Worm (Caenorhabditis elegans) whole organism, L2 larva: ENCODE data around the gene nspb-8.

Source experiments
- C34F6.9 ChIP-seq: fragments of 150-350 bp; optimal IDR thresholded peaks from 2 replicates; lab custom pipeline; 2014; ENCODE audit warnings: missing biosample characterization, missing genetic modification characterization
- F13H6.1 ChIP-seq: sonication (generic microtip); optimal IDR thresholded peaks from 2 replicates; lab custom pipeline; 2016; ENCODE audit warnings: missing genetic modification characterization, missing compliant biosample characterization
- R02D3.7 ChIP-seq: fragments of 150-350 bp; optimal IDR thresholded peaks from 2 replicates; lab custom pipeline; 2014; ENCODE audit warnings: missing biosample characterization, missing genetic modification characterization
- ZK546.5 ChIP-seq: sonication (generic microtip); optimal IDR thresholded peaks from 2 replicates; lab custom pipeline; 2017; ENCODE audit warnings: missing biosample characterization, missing genetic modification characterization
- aly-2 ChIP-seq: fragments of 150-350 bp; optimal IDR thresholded peaks from 2 replicates; lab custom pipeline; 2014; ENCODE audit warnings: missing biosample characterization, missing genetic modification characterization
- ama-1 ChIP-seq: fragments of 150-350 bp; optimal IDR thresholded peaks from 2 replicates; lab custom pipeline; 2018; ENCODE audit warnings: inconsistent platforms
- blmp-1 ChIP-seq: sonication (generic microtip); optimal IDR thresholded peaks from 2 replicates; lab custom pipeline; 2017; ENCODE audit warnings: missing genetic modification characterization, mild to moderate bottlenecking, missing compliant biosample characterization, antibody characterized with exemption, moderate library complexity; ENCODE audit not compliant: insufficient read depth
- ceh-82 ChIP-seq: fragments of 150-350 bp; optimal IDR thresholded peaks from 2 replicates; lab custom pipeline; 2014; ENCODE audit warnings: missing biosample characterization, missing genetic modification characterization
- dmd-4 ChIP-seq: sonication (generic microtip); optimal IDR thresholded peaks from 2 replicates; lab custom pipeline; 2017; ENCODE audit warnings: missing biosample characterization, missing genetic modification characterization
- elt-1 ChIP-seq: fragments of 150-350 bp; optimal IDR thresholded peaks from 2 replicates; lab custom pipeline; 2014; ENCODE audit warnings: missing biosample characterization, missing genetic modification characterization
- fos-1 ChIP-seq: fragments of 150-350 bp; optimal IDR thresholded peaks from 2 replicates; lab custom pipeline; 2014; ENCODE audit warnings: missing biosample characterization, missing genetic modification characterization
- gmeb-1 ChIP-seq: fragments of 150-350 bp; optimal IDR thresholded peaks from 2 replicates; lab custom pipeline; 2014; ENCODE audit warnings: missing biosample characterization, missing genetic modification characterization
- lin-11 ChIP-seq: fragments of 150-350 bp; sonication (generic microtip); optimal IDR thresholded peaks from 2 replicates; lab custom pipeline; 2014; ENCODE audit warnings: missing biosample characterization, missing genetic modification characterization, inconsistent platforms, mixed read lengths
- lin-13 ChIP-seq: fragments of 150-350 bp; optimal IDR thresholded peaks from 2 replicates; lab custom pipeline; 2014; ENCODE audit warnings: missing biosample characterization, missing genetic modification reagents, missing genetic modification characterization
- lin-39 ChIP-seq: fragments of 150-350 bp; optimal IDR thresholded peaks from 2 replicates; lab custom pipeline; 2014; ENCODE audit warnings: missing biosample characterization, missing genetic modification reagents, missing genetic modification characterization
- lsy-2 ChIP-seq, 2 experiments: fragments of 150-350 bp in 1 of 2; sonication (generic microtip) in 1 of 2; optimal IDR thresholded peaks; 2 replicates each; lab custom pipeline; 2014 to 2017; ENCODE audit warnings: missing biosample characterization in 2 of 2, missing genetic modification characterization in 2 of 2
- mab-5 ChIP-seq: fragments of 150-350 bp; optimal IDR thresholded peaks from 2 replicates; lab custom pipeline; 2014; ENCODE audit warnings: missing biosample characterization, missing genetic modification characterization
- mbf-1 ChIP-seq: sonication (generic microtip); optimal IDR thresholded peaks from 2 replicates; lab custom pipeline; 2017; ENCODE audit warnings: missing biosample characterization, missing genetic modification characterization
- nhr-10 ChIP-seq: sonication (generic microtip); optimal IDR thresholded peaks from 2 replicates; lab custom pipeline; 2017; ENCODE audit warnings: missing biosample characterization, missing genetic modification characterization
- nhr-129 ChIP-seq: fragments of 150-350 bp; optimal IDR thresholded peaks from 2 replicates; lab custom pipeline; 2014; ENCODE audit warnings: missing biosample characterization, missing genetic modification characterization
- nhr-21 ChIP-seq: fragments of 150-350 bp; optimal IDR thresholded peaks from 2 replicates; lab custom pipeline; 2014; ENCODE audit warnings: missing biosample characterization, missing genetic modification characterization
- nhr-23 ChIP-seq: fragments of 150-350 bp; optimal IDR thresholded peaks from 2 replicates; lab custom pipeline; 2014; ENCODE audit warnings: missing biosample characterization, missing genetic modification reagents, missing genetic modification characterization
- nhr-237 ChIP-seq: fragments of 150-350 bp; optimal IDR thresholded peaks from 2 replicates; lab custom pipeline; 2014; ENCODE audit warnings: missing biosample characterization, missing genetic modification characterization
- nhr-6 ChIP-seq: fragments of 150-350 bp; optimal IDR thresholded peaks from 2 replicates; lab custom pipeline; 2014; ENCODE audit warnings: missing biosample characterization, missing genetic modification characterization
- sem-4 ChIP-seq: fragments of 150-350 bp; optimal IDR thresholded peaks from 2 replicates; lab custom pipeline; 2014; ENCODE audit warnings: missing biosample characterization, missing genetic modification reagents, missing genetic modification characterization
- skn-1 ChIP-seq: sonication (generic microtip); optimal IDR thresholded peaks from 2 replicates; lab custom pipeline; 2017; ENCODE audit warnings: missing biosample characterization, missing genetic modification characterization
- sma-3 ChIP-seq: sonication (generic microtip); optimal IDR thresholded peaks from 2 replicates; lab custom pipeline; 2016; ENCODE audit warnings: missing genetic modification reagents, missing genetic modification characterization, missing compliant biosample characterization
- snpc-4 ChIP-seq: fragments of 150-350 bp; optimal IDR thresholded peaks from 2 replicates; lab custom pipeline; 2014; ENCODE audit warnings: missing biosample characterization, missing genetic modification characterization
- unc-39 ChIP-seq: fragments of 150-350 bp; optimal IDR thresholded peaks from 2 replicates; lab custom pipeline; 2014; ENCODE audit warnings: missing biosample characterization, missing genetic modification characterization
- unc-55 ChIP-seq: fragments of 150-350 bp; sonication (generic microtip); optimal IDR thresholded peaks from 3 replicates; lab custom pipeline; 2014; ENCODE audit warnings: missing biosample characterization, missing genetic modification reagents, missing genetic modification characterization
- zag-1 ChIP-seq: fragments of 150-350 bp; optimal IDR thresholded peaks from 2 replicates; lab custom pipeline; 2014; ENCODE audit warnings: missing biosample characterization, missing genetic modification characterization
- ztf-1 ChIP-seq: fragments of 200-800 bp; sonication (Bioruptor generic); conservative IDR thresholded peaks from 2 replicates; pipeline ENCODE4 v1.3.6; 2022; ENCODE audit warnings: missing genetic modification characterization, missing compliant biosample characterization
- ztf-11 ChIP-seq: sonication (generic microtip); optimal IDR thresholded peaks from 2 replicates; lab custom pipeline; 2017; ENCODE audit warnings: missing biosample characterization, missing genetic modification characterization
- ztf-4 ChIP-seq: fragments of 150-350 bp; optimal IDR thresholded peaks from 2 replicates; lab custom pipeline; 2014; ENCODE audit warnings: missing biosample characterization, missing genetic modification characterization

The nspb-8 gene

ce11 chrII:14611307-14611706 lies 30.9 kb upstream of the nspb-8 start:
- TF ChIP-seq gmeb-1 (no peak), elt-1 (no peak), R02D3.7 (tag; lab: Kevin White, UChicago) (no peak), ztf-1 (GFP tag; lab: Robert Waterston, UW) (no peak), snpc-4 (tag; lab: Kevin White, UChicago) (no peak), skn-1 (tag; lab: Kevin White, UChicago) (no peak), nhr-21 (tag; lab: Kevin White, UChicago) (no peak)

- TF ChIP-seq lin-11 (tag; lab: Kevin White, UChicago), result no peak
- TF ChIP-seq nhr-6 (tag; lab: Kevin White, UChicago), result no peak
- TF ChIP-seq zag-1 (tag; lab: Kevin White, UChicago), result no peak
- no peak for TF ChIP-seq aly-2 (tag; lab: Kevin White, UChicago)
- no peak for TF ChIP-seq sma-3
- TF ChIP-seq mab-5 (tag; lab: Kevin White, UChicago), result no peak
- TF ChIP-seq ama-1 (lab: Kevin White, UChicago), result peak; percentile 67
- peak; percentile 60 for TF ChIP-seq blmp-1 (tag; lab: Kevin White, UChicago)
- TF ChIP-seq unc-55 (GFP tag; lab: Kevin White, UChicago), result no peak
- no peak for TF ChIP-seq elt-1
- TF ChIP-seq unc-39 (tag; lab: Kevin White, UChicago), result no peak
- peak in 1 of 2 experiments; percentile 7 for TF ChIP-seq lsy-2 (tag; optimal IDR thresholded peaks at IDR 0.05; lab: Kevin White, UChicago)
- TF ChIP-seq nhr-129 (tag; lab: Kevin White, UChicago), result peak; percentile 2
- TF ChIP-seq F13H6.1, result no peak
- no peak for TF ChIP-seq R02D3.7 (tag; lab: Kevin White, UChicago)
- TF ChIP-seq ceh-82 (tag; lab: Kevin White, UChicago), result no peak
- no peak for TF ChIP-seq lin-39 (tag; lab: Kevin White, UChicago)
- peak; percentile 24 for TF ChIP-seq nhr-21 (tag; lab: Kevin White, UChicago)
These were observed 30.2 kb upstream of the nspb-8 start for ce11 chrII:14610492-14611142.

DNA sequence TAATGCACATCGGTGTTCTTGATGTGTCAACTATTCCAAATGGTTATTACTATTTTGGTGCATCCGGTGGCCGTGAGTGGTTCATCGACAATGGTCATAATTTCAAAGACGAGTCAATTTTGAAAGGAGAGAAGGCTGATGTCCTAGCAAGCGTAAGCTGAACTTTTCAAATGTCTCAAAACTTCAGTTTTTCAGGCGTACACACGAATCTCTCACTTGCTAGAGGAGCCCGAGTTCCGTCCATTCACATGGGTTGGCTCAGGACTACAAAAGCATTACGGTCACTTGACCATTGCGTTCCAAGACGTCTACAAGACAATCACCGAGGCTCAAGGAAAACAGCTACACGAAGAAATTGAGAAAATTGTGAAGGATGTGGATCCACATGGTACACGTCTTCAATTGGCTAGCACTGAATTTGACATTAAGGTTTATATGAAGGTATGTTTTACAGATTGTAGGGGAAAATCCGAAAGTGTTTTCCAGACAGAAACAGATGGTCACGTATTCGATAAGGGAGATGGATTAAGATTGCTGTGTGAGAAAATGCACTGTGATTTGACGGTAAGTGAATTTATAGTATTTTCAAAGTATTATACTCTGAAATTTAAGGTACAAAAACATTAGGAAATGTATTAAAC lies 29.0 kb upstream of the nspb-8 start:
- TF ChIP-seq nhr-23 (tag; lab: Kevin White, UChicago) (no peak), C34F6.9 (tag; lab: Kevin White, UChicago) (no peak), ama-1 (lab: Kevin White, UChicago) (peak; percentile 1), lin-13 (GFP tag; lab: Kevin White, UChicago) (no peak)

DNA sequence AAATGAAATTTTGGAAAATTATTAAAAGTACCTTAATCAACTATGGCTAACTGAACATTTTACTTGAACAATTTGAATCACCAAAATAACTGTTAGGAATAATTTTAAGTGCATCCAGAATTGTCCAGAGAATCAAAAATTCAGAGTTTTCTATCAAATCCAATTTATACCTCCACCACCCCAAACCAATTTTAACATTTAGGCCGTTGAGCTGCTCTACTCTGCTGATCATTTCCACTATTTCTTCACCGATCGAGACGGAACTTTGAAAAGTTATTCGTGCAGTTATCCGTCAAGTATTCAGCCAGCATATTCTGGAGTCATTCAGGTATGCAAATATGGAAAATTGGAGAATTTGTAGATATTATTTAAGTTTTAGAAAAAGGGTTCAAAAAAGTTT lies 28.1 kb upstream of the nspb-8 start:
- TF ChIP-seq sma-3 (no peak), ama-1 (lab: Kevin White, UChicago) (peak; percentile 33), fos-1 (tag; lab: Kevin White, UChicago) (no peak), lin-39 (tag; lab: Kevin White, UChicago) (no peak), ztf-4 (tag; lab: Kevin White, UChicago) (no peak), dmd-4 (no peak), nhr-237 (tag; lab: Kevin White, UChicago) (no peak)
- TF ChIP-seq, all 48 proteins: peak for 1

- TF ChIP-seq nhr-129 (tag; lab: Kevin White, UChicago) (no peak), sma-3 (no peak), ztf-11 (tag; lab: Kevin White, UChicago) (no peak), sem-4 (no peak), ZK546.5 (tag; lab: Kevin White, UChicago) (no peak), nhr-10 (tag; lab: Kevin White, UChicago) (no peak), mbf-1 (tag; lab: Kevin White, UChicago) (no peak), elt-1 (no peak), aly-2 (tag; lab: Kevin White, UChicago) (no peak), R02D3.7 (tag; lab: Kevin White, UChicago) (no peak), zag-1 (tag; lab: Kevin White, UChicago) (no peak)
These were observed 25.7 kb upstream of the nspb-8 start, which contains the start of gene arl-3 for ce11 chrII:14606172-14606571. TSS of gene arl-3 (plus strand) at chrII:14606472.
